Fruit fly (Drosophila melanogaster): ENCODE results near the gene mrn.
A peak's percentile ranks its signal among the peaks of the same experiment; 100 is the strongest.

mrn gene

DNA sequence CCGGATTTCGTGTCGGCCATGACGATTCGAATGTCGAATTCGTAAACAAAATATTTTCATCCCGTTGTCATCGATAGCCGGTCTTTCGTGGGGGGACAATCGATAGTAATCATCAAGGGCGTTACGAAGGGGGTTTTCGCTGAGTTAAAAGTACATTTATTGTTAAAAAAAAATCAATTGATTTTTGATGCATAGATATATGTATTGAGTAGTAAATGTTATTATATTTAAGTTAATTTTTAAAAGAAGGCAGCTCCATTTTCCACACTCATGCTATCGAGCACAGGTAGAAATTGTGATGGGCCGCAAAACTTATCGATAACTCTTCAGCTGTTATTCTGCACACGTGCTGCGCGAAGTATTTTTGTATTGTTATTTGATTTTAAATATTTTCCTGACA, at the start of gene mrn, which contains the start of gene CG12301 (continued):
- no peak for TF ChIP-seq pros (GFP tag; optimal IDR thresholded peaks at IDR 0.05)
- no peak for TF ChIP-seq twi (tag; optimal IDR thresholded peaks at IDR 0.05)
- TF ChIP-seq zen (tag; optimal IDR thresholded peaks at IDR 0.05): peak; percentile 43
- TF ChIP-seq Awh (GFP tag; IDR thresholded peaks at IDR 0.05): 0 out of 2 replicates have a peak, but pooled peaks have one; percentile 45
- no peak for TF ChIP-seq CoRest (tag; optimal IDR thresholded peaks at IDR 0.05)
- peak; percentile 97 for TF ChIP-seq Rfx (GFP tag; IDR thresholded peaks at IDR 0.05)
- peak; percentile 71 to 82 for TF ChIP-seq dpn (GFP tag; optimal IDR thresholded peaks at IDR 0.05)
- peak; percentile 62 for TF ChIP-seq chn (GFP tag; optimal IDR thresholded peaks at IDR 0.05)
- peak in 1 of 2 experiments; percentile 62 for TF ChIP-seq bsh (GFP tag; optimal IDR thresholded peaks at IDR 0.05)
- no peak for TF ChIP-seq zf30C (GFP tag; optimal IDR thresholded peaks at IDR 0.05)
- peak; percentile 33; the same call in 1 of the 2 replicates for TF ChIP-seq wor (GFP tag; IDR thresholded peaks at IDR 0.05)
- TF ChIP-seq run (tag; optimal IDR thresholded peaks at IDR 0.05): no peak
- peak; percentile 46; the same call in 1 of the 2 replicates for TF ChIP-seq sim (GFP tag; IDR thresholded peaks at IDR 0.05)
- peak; percentile 91 for TF ChIP-seq CG11456 (GFP tag; IDR thresholded peaks at IDR 0.05)
- TF ChIP-seq cato (GFP tag; optimal IDR thresholded peaks at IDR 0.05; ENCODE audit: borderline replicate concordance): peak; percentile 31
- no peak for TF ChIP-seq gem (tag; optimal IDR thresholded peaks at IDR 0.05)
- TF ChIP-seq Ssrp (tag; optimal IDR thresholded peaks at IDR 0.05): peak; percentile 62
- no peak for TF ChIP-seq CG13894 (tag; optimal IDR thresholded peaks at IDR 0.05)
- no peak for TF ChIP-seq Sry-β (GFP tag; optimal IDR thresholded peaks at IDR 0.05)
- TF ChIP-seq Stat92E (GFP tag; optimal IDR thresholded peaks at IDR 0.05): peak in 1 of 3 experiments; percentile 41
- no peak for TF ChIP-seq HHEX (GFP tag; optimal IDR thresholded peaks at IDR 0.05)
- TF ChIP-seq Dp (GFP tag; optimal IDR thresholded peaks at IDR 0.05): peak; percentile 58
- peak; percentile 81 for TF ChIP-seq Atf6 (GFP tag; IDR thresholded peaks at IDR 0.05)
- no peak for TF ChIP-seq CG11723 (GFP tag; optimal IDR thresholded peaks at IDR 0.05)
- TF ChIP-seq eve (GFP tag; optimal IDR thresholded peaks at IDR 0.05): no peak
- TF ChIP-seq Nf-YA (GFP tag; IDR thresholded peaks at IDR 0.05): no peak
- TF ChIP-seq wdn (GFP tag; IDR thresholded peaks at IDR 0.05): peak; percentile 68
- peak; percentile 79 for TF ChIP-seq slou (GFP tag; optimal IDR thresholded peaks at IDR 0.05)
- TF ChIP-seq sd (tag; optimal IDR thresholded peaks at IDR 0.05): peak; percentile 91
- peak; percentile 81 for TF ChIP-seq CG10366 (GFP tag; IDR thresholded peaks at IDR 0.05)
- TF ChIP-seq CG12155 (GFP tag; optimal IDR thresholded peaks at IDR 0.05): peak; percentile 82
- no peak for TF ChIP-seq aop (GFP tag; IDR thresholded peaks at IDR 0.05)
- TF ChIP-seq kni (GFP tag; optimal IDR thresholded peaks at IDR 0.05): no peak
- TF ChIP-seq CG6272 (GFP tag; IDR thresholded peaks at IDR 0.05): peak; percentile 93
- TF ChIP-seq CG9215 (GFP tag; IDR thresholded peaks at IDR 0.05): peak; percentile 91
- peak; percentile 68; the same call in 1 of the 3 replicates for TF ChIP-seq C15 (GFP tag; IDR thresholded peaks at IDR 0.05)
- no peak for TF ChIP-seq gcm (GFP tag; optimal IDR thresholded peaks at IDR 0.05)
- TF ChIP-seq Xrp1 (GFP tag; IDR thresholded peaks at IDR 0.05): peak; percentile 94
- no peak for TF ChIP-seq tio (GFP tag; optimal IDR thresholded peaks at IDR 0.05)
- peak; percentile 91 for TF ChIP-seq CG2120 (GFP tag; optimal IDR thresholded peaks at IDR 0.05)
- TF ChIP-seq CHES-1-like (GFP tag; optimal IDR thresholded peaks at IDR 0.05): peak; percentile 59
- TF ChIP-seq CG1792 (GFP tag; optimal IDR thresholded peaks at IDR 0.05): peak; percentile 3
- no peak for TF ChIP-seq en (GFP tag; optimal IDR thresholded peaks at IDR 0.05)
- no peak for TF ChIP-seq prd (optimal IDR thresholded peaks at IDR 0.05)
- TF ChIP-seq prd (GFP tag; IDR thresholded peaks at IDR 0.05): peak; percentile 96
- TF ChIP-seq CG31388 (GFP tag; optimal IDR thresholded peaks at IDR 0.05): peak; percentile 19
- peak; percentile 86 for TF ChIP-seq CG7357 (GFP tag; IDR thresholded peaks at IDR 0.05)
- TF ChIP-seq CG6813 (GFP tag; optimal IDR thresholded peaks at IDR 0.05): no peak
- peak; percentile 67 for TF ChIP-seq E2f2 (GFP tag; IDR thresholded peaks at IDR 0.05)
- peak; percentile 99 for TF ChIP-seq sob (GFP tag; IDR thresholded peaks at IDR 0.05)
- TF ChIP-seq CG12744 (GFP tag; optimal IDR thresholded peaks at IDR 0.05): peak; percentile 39

All from whole organism, embryonic.